Worm (Caenorhabditis elegans) whole organism, L4 larva: ENCODE data around the gene srv-1.

Source experiments
- D1046.2 ChIP-seq: fragments of 200-800 bp; sonication (Bioruptor generic); IDR thresholded peaks from 2 replicates; pipeline ENCODE4 v1.3.6; 2022; ENCODE audit warnings: missing genetic modification characterization, missing compliant biosample characterization
- F49E8.2 ChIP-seq: sonication (generic microtip); optimal IDR thresholded peaks from 2 replicates; lab custom pipeline; 2016; ENCODE audit warnings: missing compliant biosample characterization, mild to moderate bottlenecking, missing genetic modification characterization, borderline replicate concordance
- Y48G9A.11 ChIP-seq: fragments of 200-800 bp; sonication (Bioruptor generic); IDR thresholded peaks from 2 replicates; pipeline ENCODE4 v1.3.6; 2022; ENCODE audit warnings: missing genetic modification reagents, missing genetic modification characterization, missing compliant biosample characterization
- Y75B8A.6 ChIP-seq: fragments of 200-800 bp; sonication (Bioruptor generic); IDR thresholded peaks from 2 replicates; pipeline ENCODE4 v1.3.6; 2022; ENCODE audit warnings: missing genetic modification reagents, missing genetic modification characterization, missing compliant biosample characterization
- ZK337.2 ChIP-seq: fragments of 200-800 bp; sonication (Bioruptor generic); IDR thresholded peaks from 2 replicates; pipeline ENCODE4 v1.3.6; 2022; ENCODE audit warnings: missing genetic modification reagents, missing genetic modification characterization, missing compliant biosample characterization
- ZK546.5 ChIP-seq, 2 experiments: sonication (generic microtip); optimal IDR thresholded peaks; 2 replicates each; lab custom pipeline; 2017; ENCODE audit warnings: missing biosample characterization in 2 of 2, missing genetic modification characterization in 2 of 2
- ama-1 ChIP-seq: fragments of 150-350 bp; optimal IDR thresholded peaks from 2 replicates; lab custom pipeline; 2014; ENCODE audit warnings: inconsistent platforms, mixed read lengths
- arid-1 ChIP-seq: fragments of 200-800 bp; sonication (Bioruptor generic); conservative IDR thresholded peaks from 2 replicates; pipeline ENCODE4 v1.3.6; 2022; ENCODE audit warnings: missing genetic modification reagents, missing genetic modification characterization, missing compliant biosample characterization
- ceh-32 ChIP-seq: sonication (generic microtip); optimal IDR thresholded peaks from 2 replicates; lab custom pipeline; 2016; ENCODE audit warnings: mild to moderate bottlenecking, missing genetic modification characterization, missing compliant biosample characterization; ENCODE audit not compliant: poor library complexity
- ceh-44 ChIP-seq: fragments of 200-800 bp; sonication (Bioruptor generic); IDR thresholded peaks from 2 replicates; pipeline ENCODE4 v1.3.6; 2022; ENCODE audit warnings: missing genetic modification reagents, missing genetic modification characterization, missing compliant biosample characterization
- ceh-82 ChIP-seq: sonication (generic microtip); optimal IDR thresholded peaks from 2 replicates; lab custom pipeline; 2017; ENCODE audit warnings: missing biosample characterization, missing genetic modification characterization
- ces-1 ChIP-seq: fragments of 150-350 bp; sonication (generic microtip); optimal IDR thresholded peaks from 4 replicates; lab custom pipeline; 2014; ENCODE audit warnings: missing biosample characterization, missing genetic modification reagents, missing genetic modification characterization
- ctbp-1 ChIP-seq: fragments of 200-800 bp; sonication (Bioruptor generic); IDR thresholded peaks from 2 replicates; pipeline ENCODE4 v1.3.6; 2022; ENCODE audit warnings: missing genetic modification reagents, missing genetic modification characterization, missing compliant biosample characterization
- daf-12 ChIP-seq: fragments of 150-350 bp; optimal IDR thresholded peaks from 2 replicates; lab custom pipeline; 2014; ENCODE audit warnings: missing biosample characterization, missing genetic modification reagents, missing genetic modification characterization
- daf-19 ChIP-seq: fragments of 200-800 bp; sonication (Bioruptor generic); conservative IDR thresholded peaks from 2 replicates; pipeline ENCODE4 v1.3.6; 2022; ENCODE audit warnings: missing genetic modification characterization, missing compliant biosample characterization
- daf-8 ChIP-seq: fragments of 200-800 bp; sonication (Bioruptor generic); IDR thresholded peaks from 2 replicates; pipeline ENCODE4 v1.3.6; 2022; ENCODE audit warnings: missing genetic modification characterization, missing compliant biosample characterization
- dmd-9 ChIP-seq: fragments of 200-800 bp; sonication (Bioruptor generic); IDR thresholded peaks from 2 replicates; pipeline ENCODE4 v1.3.6; 2022; ENCODE audit warnings: missing genetic modification reagents, missing genetic modification characterization, missing compliant biosample characterization
- dpl-1 ChIP-seq: fragments of 150-350 bp; optimal IDR thresholded peaks from 2 replicates; lab custom pipeline; 2014; ENCODE audit warnings: missing biosample characterization, missing genetic modification reagents, missing genetic modification characterization
- dve-1 ChIP-seq: sonication (generic microtip); optimal IDR thresholded peaks from 2 replicates; lab custom pipeline; 2017; ENCODE audit warnings: antibody characterized with exemption, mild to moderate bottlenecking, missing genetic modification characterization, missing compliant biosample characterization; ENCODE audit not compliant: insufficient read depth
- egl-27 ChIP-seq: sonication (generic microtip); optimal IDR thresholded peaks from 3 replicates; lab custom pipeline; 2017; ENCODE audit warnings: missing biosample characterization, missing genetic modification reagents, missing genetic modification characterization
- fos-1 ChIP-seq: fragments of 150-350 bp; optimal IDR thresholded peaks from 2 replicates; lab custom pipeline; 2014; ENCODE audit warnings: missing biosample characterization, missing genetic modification characterization
- hif-1 ChIP-seq, 2 experiments: sonication (generic microtip); optimal IDR thresholded peaks; 2 replicates each; lab custom pipeline; 2016 to 2017; ENCODE audit warnings: missing compliant biosample characterization in 2 of 2, missing genetic modification characterization in 2 of 2, missing genetic modification reagents in 2 of 2, missing genotype in 2 of 2, mild to moderate bottlenecking in 1 of 2
- hlh-11 ChIP-seq: fragments of 200-800 bp; sonication (Bioruptor generic); optimal IDR thresholded peaks from 2 replicates; lab custom pipeline; 2018; ENCODE audit warnings: mild to moderate bottlenecking, missing genetic modification characterization, missing compliant biosample characterization
- hlh-30 ChIP-seq: sonication (generic microtip); optimal IDR thresholded peaks from 2 replicates; lab custom pipeline; 2017; ENCODE audit warnings: antibody characterized with exemption, mild to moderate bottlenecking, missing genetic modification characterization, missing compliant biosample characterization; ENCODE audit not compliant: insufficient read depth
- lin-1 ChIP-seq: fragments of 200-800 bp; sonication (Bioruptor generic); IDR thresholded peaks from 2 replicates; pipeline ENCODE4 v1.3.6; 2022; ENCODE audit warnings: missing genetic modification reagents, missing genetic modification characterization, missing compliant biosample characterization
- lin-13 ChIP-seq: fragments of 150-350 bp; optimal IDR thresholded peaks from 2 replicates; lab custom pipeline; 2014; ENCODE audit warnings: missing biosample characterization, missing genetic modification reagents, missing genetic modification characterization
- lin-15B ChIP-seq: fragments of 150-350 bp; sonication (generic microtip); optimal IDR thresholded peaks from 3 replicates; lab custom pipeline; 2014; ENCODE audit warnings: missing biosample characterization, missing genetic modification characterization
- lin-29 ChIP-seq: fragments of 200-800 bp; sonication (Bioruptor generic); IDR thresholded peaks from 2 replicates; pipeline ENCODE4 v1.3.6; 2022; ENCODE audit warnings: missing genetic modification reagents, missing genetic modification characterization, missing compliant biosample characterization
- lir-3 ChIP-seq: sonication (generic microtip); optimal IDR thresholded peaks from 2 replicates; lab custom pipeline; 2016; ENCODE audit warnings: mild to moderate bottlenecking, missing genetic modification characterization, missing compliant biosample characterization
- madf-9 ChIP-seq: fragments of 200-800 bp; sonication (Bioruptor generic); conservative IDR thresholded peaks from 2 replicates; pipeline ENCODE4 v1.3.6; 2022; ENCODE audit warnings: missing genetic modification reagents, missing genetic modification characterization, missing compliant biosample characterization
- mdl-1 ChIP-seq, 2 experiments: fragments of 150-350 bp in 1 of 2; sonication (generic microtip) in 1 of 2; optimal IDR thresholded peaks; 2 replicates each; lab custom pipeline; 2014 to 2017; ENCODE audit warnings: missing biosample characterization in 2 of 2, missing genetic modification characterization in 2 of 2
- mep-1 ChIP-seq: fragments of 150-350 bp; sonication (generic microtip); optimal IDR thresholded peaks from 3 replicates; lab custom pipeline; 2014; ENCODE audit warnings: missing biosample characterization, missing genetic modification characterization
- nhr-111 ChIP-seq: fragments of 200-800 bp; sonication (Bioruptor generic); optimal IDR thresholded peaks from 2 replicates; lab custom pipeline; 2018; ENCODE audit warnings: mild to moderate bottlenecking, missing genetic modification characterization, missing compliant biosample characterization
- nhr-25 ChIP-seq: sonication (generic microtip); optimal IDR thresholded peaks from 2 replicates; lab custom pipeline; 2017; ENCODE audit warnings: missing genetic modification characterization, mild to moderate bottlenecking, missing compliant biosample characterization, antibody characterized with exemption, moderate library complexity, borderline replicate concordance; ENCODE audit not compliant: insufficient read depth
- nhr-6 ChIP-seq: fragments of 150-350 bp; optimal IDR thresholded peaks from 2 replicates; lab custom pipeline; 2014; ENCODE audit warnings: missing biosample characterization, missing genetic modification characterization
- nhr-76 ChIP-seq: fragments of 150-350 bp; optimal IDR thresholded peaks from 2 replicates; lab custom pipeline; 2014; ENCODE audit warnings: missing biosample characterization, missing genetic modification characterization
- nhr-77 ChIP-seq: fragments of 150-350 bp; optimal IDR thresholded peaks from 2 replicates; lab custom pipeline; 2014; ENCODE audit warnings: missing biosample characterization, missing genetic modification characterization
- php-3 ChIP-seq: fragments of 200-800 bp; sonication (Bioruptor generic); IDR thresholded peaks from 2 replicates; pipeline ENCODE4 v1.3.6; 2022; ENCODE audit warnings: missing genetic modification reagents, missing genetic modification characterization, missing compliant biosample characterization
- rbr-2 ChIP-seq: sonication (generic microtip); optimal IDR thresholded peaks from 2 replicates; lab custom pipeline; 2016; ENCODE audit warnings: missing genotype, missing genetic modification characterization, missing compliant biosample characterization
- set-16 ChIP-seq: fragments of 200-800 bp; sonication (Bioruptor generic); IDR thresholded peaks from 2 replicates; pipeline ENCODE4 v1.3.6; 2022; ENCODE audit warnings: missing genetic modification reagents, missing genetic modification characterization, missing compliant biosample characterization
- snpc-1.2 ChIP-seq: fragments of 200-800 bp; sonication (Bioruptor generic); IDR thresholded peaks from 2 replicates; pipeline ENCODE4 v1.3.6; 2022; ENCODE audit warnings: missing genetic modification reagents, missing genetic modification characterization, missing compliant biosample characterization
- snpc-4 ChIP-seq: fragments of 150-350 bp; optimal IDR thresholded peaks from 2 replicates; lab custom pipeline; 2014; ENCODE audit warnings: missing biosample characterization, missing genetic modification characterization
- spr-3 ChIP-seq: fragments of 200-800 bp; sonication (Bioruptor generic); optimal IDR thresholded peaks from 2 replicates; lab custom pipeline; 2018; ENCODE audit warnings: mild to moderate bottlenecking, missing genetic modification characterization, missing compliant biosample characterization
- tra-1 ChIP-seq: fragments of 200-800 bp; sonication (Bioruptor generic); IDR thresholded peaks from 2 replicates; pipeline ENCODE4 v1.3.6; 2022; ENCODE audit warnings: missing genetic modification reagents, missing genetic modification characterization, missing compliant biosample characterization
- unc-39 ChIP-seq: sonication (generic microtip); optimal IDR thresholded peaks from 2 replicates; lab custom pipeline; 2017; ENCODE audit warnings: missing biosample characterization, missing genetic modification characterization
- zfp-2 ChIP-seq: sonication (generic microtip); optimal IDR thresholded peaks from 2 replicates; lab custom pipeline; 2016; ENCODE audit warnings: mild to moderate bottlenecking, missing genetic modification characterization, missing compliant biosample characterization
- zfp-3 ChIP-seq: fragments of 200-800 bp; sonication (Bioruptor generic); conservative IDR thresholded peaks from 2 replicates; pipeline ENCODE4 v1.3.6; 2022; ENCODE audit warnings: missing genetic modification reagents, missing genetic modification characterization, missing compliant biosample characterization
- zip-11 ChIP-seq: fragments of 200-800 bp; sonication (Bioruptor generic); IDR thresholded peaks from 2 replicates; pipeline ENCODE4 v1.3.6; 2022; ENCODE audit warnings: missing genetic modification characterization, missing compliant biosample characterization
- ztf-7 ChIP-seq: fragments of 150-350 bp; optimal IDR thresholded peaks from 2 replicates; lab custom pipeline; 2014; ENCODE audit warnings: missing biosample characterization, missing genetic modification characterization

The srv-1 gene

ce11 chrIII:6887574-6887973 is 37.4 kb downstream of the srv-1 start (continued):
- TF ChIP-seq ama-1 (lab: Kevin White, UChicago) (peak; percentile 14), zfp-2 (peak; percentile 1), ZK546.5 (tag; optimal IDR thresholded peaks at IDR 0.05; lab: Kevin White, UChicago) (no peak), ceh-32 (tag; lab: Kevin White, UChicago) (no peak)

ce11 chrIII:6888497-6888896 is 38.3 kb downstream of the srv-1 start:
- TF ChIP-seq egl-27 (tag; lab: Kevin White, UChicago) (no peak), zip-11 (GFP tag; lab: Robert Waterston, UW) (no peak), ces-1 (no peak), rbr-2 (tag; lab: Kevin White, UChicago) (peak; percentile 39), nhr-25 (tag; lab: Kevin White, UChicago) (peak; percentile 56), dve-1 (tag; lab: Kevin White, UChicago) (peak; percentile 43), mep-1 (tag; lab: Kevin White, UChicago) (peak; percentile 46), lin-15B (tag; lab: Kevin White, UChicago) (no peak), ceh-82 (tag; lab: Kevin White, UChicago) (no peak), dpl-1 (peak; percentile 9), ctbp-1 (GFP tag; lab: Robert Waterston, UW) (peak; percentile 73; the same call in 1 of the 2 replicates), zfp-2 (peak; percentile 24), lir-3 (tag; lab: Kevin White, UChicago) (peak; percentile 10), php-3 (no peak), snpc-1.2 (GFP tag; lab: Robert Waterston, UW) (peak; percentile 77), ZK337.2 (GFP tag; lab: Robert Waterston, UW) (no peak), nhr-111 (GFP tag; lab: Kevin White, UChicago) (no peak), nhr-6 (peak; percentile 13), hif-1 (tag; optimal IDR thresholded peaks at IDR 0.05; lab: Kevin White, UChicago) (no peak), daf-8 (GFP tag; lab: Robert Waterston, UW) (no peak), Y75B8A.6 (GFP tag; lab: Robert Waterston, UW) (peak; percentile 74; the same call in 1 of the 2 replicates), daf-12 (tag; lab: Kevin White, UChicago) (no peak), set-16 (GFP tag; lab: Robert Waterston, UW) (no peak), nhr-76 (tag; lab: Kevin White, UChicago) (no peak), fos-1 (tag; lab: Kevin White, UChicago) (no peak), ceh-44 (GFP tag; lab: Robert Waterston, UW) (peak; percentile 57; the same call in 1 of the 2 replicates), D1046.2 (GFP tag; lab: Robert Waterston, UW) (no peak), mdl-1 (tag; optimal IDR thresholded peaks at IDR 0.05; lab: Kevin White, UChicago) (peak in 1 of 2 experiments; percentile 40), unc-39 (tag; lab: Kevin White, UChicago) (no peak), Y48G9A.11 (GFP tag; lab: Robert Waterston, UW) (peak; percentile 64), ztf-7 (tag; lab: Kevin White, UChicago) (no peak), tra-1 (GFP tag; lab: Robert Waterston, UW) (peak; percentile 77), snpc-4 (tag; lab: Kevin White, UChicago) (no peak), dmd-9 (GFP tag; lab: Robert Waterston, UW) (0 out of 2 replicates have a peak, but pooled peaks have one; percentile 17), daf-19 (peak; percentile 76; the same call in 1 of the 2 replicates), madf-9 (GFP tag; lab: Robert Waterston, UW) (peak; percentile 80), zfp-3 (GFP tag; lab: Robert Waterston, UW) (0 out of 2 replicates have a peak, but pooled peaks have one; percentile 26), hlh-30 (tag; lab: Kevin White, UChicago) (peak; percentile 43), lin-1 (peak; percentile 47), lin-29 (0 out of 2 replicates have a peak, but pooled peaks have one; percentile 25), F49E8.2 (tag; lab: Kevin White, UChicago) (peak; percentile 33), spr-3 (GFP tag; lab: Kevin White, UChicago) (peak; percentile 19), lin-13 (GFP tag; lab: Kevin White, UChicago) (peak; percentile 46), arid-1 (GFP tag; lab: Robert Waterston, UW) (peak; percentile 86), hlh-11 (tag; lab: Kevin White, UChicago) (peak; percentile 29), nhr-77 (tag; lab: Kevin White, UChicago) (no peak)
